Worm (Caenorhabditis elegans): Measurements from ENCODE around the gene F20D6.8.

F20D6.8 gene

DNA sequence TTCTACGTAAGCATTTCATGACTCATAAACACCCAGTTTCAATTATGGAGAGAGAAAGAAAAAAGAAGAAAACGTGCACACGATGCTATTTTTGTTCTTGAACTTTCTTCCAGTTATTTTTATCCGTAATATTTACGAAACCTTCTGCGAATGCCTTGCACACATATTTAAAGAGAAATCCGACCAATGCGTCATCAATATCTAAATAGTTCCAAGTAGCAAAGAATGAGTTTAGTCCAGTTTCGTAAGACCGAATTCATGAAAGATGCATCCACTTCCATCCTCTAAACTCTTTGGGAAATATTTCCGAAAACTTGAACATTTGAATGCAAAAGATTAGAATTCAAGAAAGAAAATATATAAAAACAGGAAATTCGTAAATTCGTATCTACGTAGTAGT is 1.1 kb upstream of the F20D6.8 start:
- no peak for TF ChIP-seq nhr-237 (tag; optimal IDR thresholded peaks at IDR 0.05)
- no peak for TF ChIP-seq nhr-76 (tag; optimal IDR thresholded peaks at IDR 0.05)

DNA sequence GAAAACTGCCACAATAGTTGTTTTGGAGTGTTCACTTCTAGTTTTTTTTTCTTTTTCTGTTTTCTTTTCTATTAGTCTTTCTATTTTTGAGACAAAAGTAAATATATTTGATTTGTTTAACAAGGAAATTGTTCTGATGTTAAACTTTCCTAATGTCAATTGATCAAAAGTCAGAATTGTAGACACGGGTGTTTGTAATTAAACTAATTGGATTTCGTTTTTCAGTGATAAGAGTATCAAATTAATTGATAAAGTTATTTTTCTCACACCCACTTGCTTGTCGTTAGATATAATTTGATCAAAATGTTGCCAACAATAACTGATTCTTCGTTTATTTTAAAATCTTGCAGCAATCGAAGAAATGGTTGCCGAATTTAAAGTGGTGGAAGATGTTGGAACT is 4.9 kb downstream of the F20D6.8 start:
- peak; percentile 7 for TF ChIP-seq pha-4 (tag; optimal IDR thresholded peaks at IDR 0.05)
- TF ChIP-seq nhr-25 (tag; optimal IDR thresholded peaks at IDR 0.05) = no peak

DNA sequence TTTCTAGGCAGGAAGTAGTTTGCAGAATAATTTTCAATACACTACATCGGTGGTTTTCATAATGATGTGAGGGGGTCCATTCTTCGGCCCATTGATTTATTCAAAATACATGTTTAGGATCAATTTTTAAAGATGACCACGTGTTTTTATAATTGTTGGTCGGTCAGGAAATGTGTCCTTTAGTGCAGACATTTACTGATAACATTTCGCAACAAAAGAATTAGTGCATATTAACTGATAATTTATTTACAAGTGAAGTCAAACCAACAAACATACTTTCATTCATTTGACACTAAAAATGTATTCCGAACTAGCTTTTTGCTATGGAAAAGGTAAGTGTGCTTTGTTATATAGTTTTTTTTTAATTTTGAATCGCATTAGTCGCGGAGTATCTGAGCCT is 6.4 kb downstream of the F20D6.8 start, which contains the start of gene F20D6.5:
Gene F20D6.5, plus strand, starts transcription at position 259 of the 400 bp plus-strand sequence.
- TF ChIP-seq elt-2 (tag; optimal IDR thresholded peaks at IDR 0.05) (peak; percentile 61), nhr-28 (tag; optimal IDR thresholded peaks at IDR 0.05) (no peak), nhr-237 (tag; optimal IDR thresholded peaks at IDR 0.05) (no peak), pqm-1 (tag; optimal IDR thresholded peaks at IDR 0.05) (peak; percentile 83)

DNA sequence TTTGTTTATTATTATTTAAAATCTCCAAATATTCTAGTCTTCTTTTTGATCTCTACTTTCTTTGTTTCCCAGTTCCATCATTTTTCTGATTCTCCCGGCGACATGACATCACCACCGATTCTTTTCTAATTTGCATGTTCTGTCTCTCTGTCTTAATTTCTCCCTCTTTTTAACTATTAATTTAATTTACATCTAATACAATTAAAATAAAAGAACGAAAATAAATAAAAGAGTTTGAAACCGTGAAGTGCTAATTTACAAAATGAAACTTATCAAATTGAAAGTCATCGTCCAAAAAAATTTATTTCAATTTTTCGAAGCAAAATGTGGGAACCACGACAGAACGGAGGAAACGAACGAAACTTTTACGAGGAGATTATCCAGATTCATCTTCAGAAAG is 8.4 kb downstream of the F20D6.8 start, which contains the start of gene F20D6.6:
Gene F20D6.6, plus strand, starts transcription at position 301 of the 400 bp plus-strand sequence.
- TF ChIP-seq lsy-12 (tag; optimal IDR thresholded peaks at IDR 0.05) = no peak
- TF ChIP-seq ztf-11 (tag; optimal IDR thresholded peaks at IDR 0.05) = no peak
- no peak for TF ChIP-seq nhr-11 (tag; optimal IDR thresholded peaks at IDR 0.05)
- TF ChIP-seq egl-5 (tag; optimal IDR thresholded peaks at IDR 0.05) = no peak
- no peak for TF ChIP-seq ceh-82 (tag; optimal IDR thresholded peaks at IDR 0.05)
- no peak for TF ChIP-seq elt-2 (tag; optimal IDR thresholded peaks at IDR 0.05)
- TF ChIP-seq ceh-28 (tag; optimal IDR thresholded peaks at IDR 0.05) = no peak
- TF ChIP-seq hmg-11 (tag; optimal IDR thresholded peaks at IDR 0.05) = no peak
- TF ChIP-seq skn-1 (tag; optimal IDR thresholded peaks at IDR 0.05) = no peak
- no peak for TF ChIP-seq sea-2 (GFP tag; optimal IDR thresholded peaks at IDR 0.05)
- no peak for TF ChIP-seq nhr-76 (tag; optimal IDR thresholded peaks at IDR 0.05)
- no peak for TF ChIP-seq nhr-67 (tag; optimal IDR thresholded peaks at IDR 0.05)

DNA sequence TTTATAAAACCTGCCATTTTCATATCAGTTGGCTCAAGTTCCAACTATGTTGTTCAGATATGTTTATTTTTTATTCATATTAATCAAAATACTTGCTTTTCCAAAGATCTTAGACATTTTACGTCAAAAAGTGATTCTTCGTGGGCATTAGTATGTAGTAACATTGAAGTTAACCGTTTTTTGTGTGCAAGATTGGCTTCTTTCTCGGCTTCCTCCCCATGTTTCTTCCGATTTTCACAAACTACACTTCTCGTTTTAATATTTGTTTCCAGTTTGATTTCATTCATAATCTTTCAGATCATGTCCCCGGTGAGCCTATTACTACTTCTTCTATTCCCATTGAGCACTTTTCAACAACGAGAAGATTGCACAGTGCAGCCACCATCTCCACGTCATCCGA is 10.6 kb downstream of the F20D6.8 start, which contains the start of gene sul-2:
Gene sul-2, plus strand, starts transcription at position 301 of the 400 bp plus-strand sequence.
- TF ChIP-seq nhr-28 (tag; optimal IDR thresholded peaks at IDR 0.05) = no peak
- TF ChIP-seq fkh-2 (tag; optimal IDR thresholded peaks at IDR 0.05) = no peak
- no peak for TF ChIP-seq daf-12 (tag; optimal IDR thresholded peaks at IDR 0.05)
- TF ChIP-seq hmg-11 (tag; optimal IDR thresholded peaks at IDR 0.05) = no peak
- TF ChIP-seq egl-27 (tag; optimal IDR thresholded peaks at IDR 0.05) = no peak
- no peak for TF ChIP-seq egl-5 (tag; optimal IDR thresholded peaks at IDR 0.05)
- no peak for TF ChIP-seq nhr-12 (tag; optimal IDR thresholded peaks at IDR 0.05)
- TF ChIP-seq ztf-4 (tag; optimal IDR thresholded peaks at IDR 0.05) = no peak
- TF ChIP-seq fos-1 (tag; optimal IDR thresholded peaks at IDR 0.05) = no peak

DNA sequence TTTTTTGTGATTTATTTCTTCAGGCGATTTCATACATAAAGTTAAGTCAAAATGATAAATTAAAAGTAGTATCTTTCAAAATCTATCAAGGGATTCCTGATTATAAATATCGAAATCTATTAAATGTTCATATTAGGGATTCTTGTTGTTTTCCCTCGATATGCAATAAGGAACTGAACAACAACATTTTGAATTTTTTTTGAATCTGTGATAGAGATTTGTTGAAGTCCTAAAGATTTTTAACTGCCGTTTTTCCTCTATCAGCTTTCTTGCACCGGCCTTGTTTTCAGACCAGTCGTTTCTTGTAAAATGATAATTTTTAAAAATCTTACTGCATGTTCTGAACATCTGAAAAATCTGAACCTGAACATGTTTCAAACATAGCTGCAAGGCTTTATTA is 12.3 kb downstream of the F20D6.8 start:
- TF ChIP-seq lin-39 (tag; optimal IDR thresholded peaks at IDR 0.05) (no peak), nhr-43 (tag; optimal IDR thresholded peaks at IDR 0.05; ENCODE audit: poor library complexity, severe bottlenecking) (no peak), elt-2 (tag; optimal IDR thresholded peaks at IDR 0.05) (no peak)

DNA sequence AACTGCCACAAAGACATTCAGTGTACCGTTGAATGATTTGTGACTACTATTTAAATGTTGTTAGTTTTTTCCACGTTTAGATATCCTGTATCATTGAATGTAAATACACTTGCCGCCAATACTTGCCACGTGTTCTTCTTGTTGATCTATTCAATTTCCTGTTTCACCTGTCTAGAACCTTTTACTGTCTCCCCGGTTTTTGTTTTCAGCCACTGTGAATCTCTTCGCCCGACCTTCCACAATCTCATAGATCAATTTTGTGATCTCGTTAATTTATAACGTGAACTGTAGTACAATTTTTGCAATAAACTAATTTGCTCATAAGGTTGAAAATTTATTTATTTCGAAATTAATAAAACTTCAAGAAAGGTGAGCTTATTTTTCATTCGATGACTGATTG is 22.7 kb downstream of the F20D6.8 start, which contains the start of gene D1014.13:
Gene D1014.13, plus strand, starts transcription at position 301 of the 400 bp plus-strand sequence.
- no peak for TF ChIP-seq zag-1 (tag; optimal IDR thresholded peaks at IDR 0.05)

DNA sequence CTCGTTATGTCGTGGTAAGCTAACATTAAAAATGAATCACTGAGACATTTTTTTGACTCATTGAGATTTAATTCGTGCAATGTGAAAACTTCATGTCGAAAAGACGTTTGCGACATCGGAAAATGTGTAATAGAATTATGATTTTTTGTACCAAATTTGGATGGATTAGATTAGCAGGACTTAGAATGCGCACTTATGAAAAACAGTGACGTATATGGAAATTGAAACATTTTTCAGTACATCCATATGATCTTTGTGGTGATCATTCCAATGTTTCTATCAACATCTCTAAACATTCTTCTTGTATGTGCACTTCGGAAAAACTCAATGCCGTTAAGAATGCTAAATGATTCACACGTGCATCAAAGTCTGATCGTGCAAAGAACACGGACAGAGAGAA is 23.6 kb downstream of the F20D6.8 start:
- TF ChIP-seq elt-2 (tag; optimal IDR thresholded peaks at IDR 0.05) (no peak), pqm-1 (tag; optimal IDR thresholded peaks at IDR 0.05) (no peak), fkh-10 (GFP tag; optimal IDR thresholded peaks at IDR 0.05) (no peak), unc-39 (tag; optimal IDR thresholded peaks at IDR 0.05) (no peak), skn-1 (tag; optimal IDR thresholded peaks at IDR 0.05) (no peak), fos-1 (tag; optimal IDR thresholded peaks at IDR 0.05) (no peak), snpc-4 (tag; optimal IDR thresholded peaks at IDR 0.05) (no peak), egl-27 (tag; optimal IDR thresholded peaks at IDR 0.05) (no peak), ceh-82 (tag; optimal IDR thresholded peaks at IDR 0.05) (no peak), ztf-11 (tag; optimal IDR thresholded peaks at IDR 0.05) (no peak), tbx-2 (tag; optimal IDR thresholded peaks at IDR 0.05) (no peak), ceh-16 (tag; optimal IDR thresholded peaks at IDR 0.05) (no peak), lin-15B (tag; optimal IDR thresholded peaks at IDR 0.05) (no peak), nhr-237 (tag; optimal IDR thresholded peaks at IDR 0.05) (no peak), lsy-12 (tag; optimal IDR thresholded peaks at IDR 0.05) (no peak), ceh-28 (tag; optimal IDR thresholded peaks at IDR 0.05) (no peak), ztf-4 (tag; optimal IDR thresholded peaks at IDR 0.05) (no peak), aly-2 (tag; optimal IDR thresholded peaks at IDR 0.05) (no peak), eor-1 (tag; optimal IDR thresholded peaks at IDR 0.05) (no peak), nhr-43 (tag; optimal IDR thresholded peaks at IDR 0.05; ENCODE audit: poor library complexity, severe bottlenecking) (no peak)
